Fruit fly (Drosophila melanogaster): ENCODE results near the gene HDAC4.

DNA sequence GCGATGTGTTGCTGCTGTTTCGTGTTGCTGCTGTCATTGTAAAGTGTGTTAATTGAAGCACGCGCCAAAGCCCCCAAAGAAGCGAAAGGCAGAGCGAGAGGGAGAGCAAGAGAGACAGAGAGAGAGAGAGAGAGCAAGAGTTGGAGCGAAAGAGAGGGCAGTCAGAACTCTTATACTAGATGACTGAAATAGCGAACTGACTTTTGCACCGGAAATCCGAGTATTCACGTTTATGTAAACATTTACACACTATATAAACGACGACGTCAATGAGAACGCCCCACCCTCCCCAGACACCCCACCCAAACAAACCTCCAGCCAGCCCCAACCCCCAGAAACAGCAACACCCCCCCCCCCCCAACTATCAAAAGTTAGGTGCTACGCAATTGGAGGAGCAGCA is 37.0 kb upstream of the HDAC4 start:
- no peak for TF ChIP-seq CG11617 (GFP tag; optimal IDR thresholded peaks at IDR 0.05)
- no peak for TF ChIP-seq Crg-1 (GFP tag; optimal IDR thresholded peaks at IDR 0.05)
- TF ChIP-seq bab1 (GFP tag; optimal IDR thresholded peaks at IDR 0.05): no peak
- no peak for TF ChIP-seq CG14711 (tag; optimal IDR thresholded peaks at IDR 0.05)
- no peak for TF ChIP-seq ovo (GFP tag; optimal IDR thresholded peaks at IDR 0.05)
- no peak for TF ChIP-seq kay (GFP tag; ENCODE audit: borderline replicate concordance)

Data from whole organism, adult.